Worm (Caenorhabditis elegans): ENCODE measurements around the gene srx-129.
A peak's percentile ranks its signal among the peaks of the same experiment; 100 is the strongest.

srx-129 gene

DNA sequence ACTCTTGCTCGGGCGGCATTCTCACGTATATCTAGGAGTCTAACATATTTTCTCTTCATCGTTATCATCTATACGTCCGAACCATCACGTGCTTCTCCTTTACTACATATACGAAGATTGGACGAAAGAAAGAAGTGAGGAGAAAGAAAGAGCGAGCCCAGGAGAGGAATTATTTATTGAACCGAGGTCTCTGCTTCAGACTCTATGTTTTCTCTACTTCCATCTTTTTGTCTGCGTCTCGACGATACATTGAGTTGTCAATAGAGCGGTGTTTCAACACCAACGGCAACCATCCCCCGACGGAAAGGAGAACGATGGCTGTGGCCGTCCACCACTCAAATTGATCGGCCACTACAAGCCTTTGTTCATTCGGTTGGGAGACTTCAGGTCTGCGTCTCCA, 44.7 kb upstream of the srx-129 start:
- TF ChIP-seq syd-9 (tag; optimal IDR thresholded peaks at IDR 0.05) (peak; percentile 38), pat-9 (tag; optimal IDR thresholded peaks at IDR 0.05) (peak; percentile 33), ref-2 (tag; optimal IDR thresholded peaks at IDR 0.05) (peak; percentile 41), unc-86 (tag; optimal IDR thresholded peaks at IDR 0.05) (peak; percentile 54), tbx-2 (tag; optimal IDR thresholded peaks at IDR 0.05) (peak; percentile 79), pros-1 (tag; optimal IDR thresholded peaks at IDR 0.05) (no peak), sox-2 (GFP tag; IDR thresholded peaks at IDR 0.05) (peak; percentile 36), fkh-10 (GFP tag; optimal IDR thresholded peaks at IDR 0.05) (no peak), ceh-45 (GFP tag; IDR thresholded peaks at IDR 0.05) (no peak), C08G9.2 (tag; optimal IDR thresholded peaks at IDR 0.05) (peak; percentile 18), K09A11.1 (tag; optimal IDR thresholded peaks at IDR 0.05; ENCODE audit: insufficient read depth) (peak; percentile 35), T23F11.4 (GFP tag; optimal IDR thresholded peaks at IDR 0.05) (peak; percentile 14), pag-3 (tag; optimal IDR thresholded peaks at IDR 0.05; ENCODE audit: borderline replicate concordance) (no peak), elt-2 (tag; optimal IDR thresholded peaks at IDR 0.05) (peak; percentile 34), C38D4.7 (GFP tag; optimal IDR thresholded peaks at IDR 0.05) (no peak), ceh-34 (tag; optimal IDR thresholded peaks at IDR 0.05) (peak; percentile 86), elt-4 (tag; optimal IDR thresholded peaks at IDR 0.05) (no peak), lim-6 (tag; optimal IDR thresholded peaks at IDR 0.05) (peak; percentile 47), hlh-6 (tag; optimal IDR thresholded peaks at IDR 0.05) (peak; percentile 26), eyg-1 (tag; optimal IDR thresholded peaks at IDR 0.05) (no peak), ceh-9 (tag; optimal IDR thresholded peaks at IDR 0.05) (no peak), nfya-1 (tag; optimal IDR thresholded peaks at IDR 0.05) (peak; percentile 94), ceh-2 (tag; optimal IDR thresholded peaks at IDR 0.05) (peak; percentile 51), ahr-1 (tag; optimal IDR thresholded peaks at IDR 0.05) (no peak), ets-4 (tag; optimal IDR thresholded peaks at IDR 0.05) (peak; percentile 73), pha-4 (tag; optimal IDR thresholded peaks at IDR 0.05) (no peak), ceh-19 (GFP tag; optimal IDR thresholded peaks at IDR 0.05) (peak; percentile 31), odd-2 (tag; optimal IDR thresholded peaks at IDR 0.05) (no peak), hlh-13 (GFP tag; optimal IDR thresholded peaks at IDR 0.05) (no peak), ceh-14 (tag; optimal IDR thresholded peaks at IDR 0.05) (peak; percentile 90), madf-2 (tag; optimal IDR thresholded peaks at IDR 0.05) (no peak), pax-1 (tag; optimal IDR thresholded peaks at IDR 0.05) (peak; percentile 57), hlh-8 (tag; optimal IDR thresholded peaks at IDR 0.05) (peak; percentile 47), F13H6.1 (tag; optimal IDR thresholded peaks at IDR 0.05) (peak; percentile 58), npax-4 (tag; optimal IDR thresholded peaks at IDR 0.05) (no peak), ama-1 (optimal IDR thresholded peaks at IDR 0.05) (no peak), gmeb-2 (tag; optimal IDR thresholded peaks at IDR 0.05) (no peak), pqm-1 (tag; optimal IDR thresholded peaks at IDR 0.05) (no peak), tbx-7 (tag; optimal IDR thresholded peaks at IDR 0.05) (no peak), ceh-22 (tag; optimal IDR thresholded peaks at IDR 0.05) (no peak), pha-2 (tag; optimal IDR thresholded peaks at IDR 0.05) (peak; percentile 38), mec-3 (tag; optimal IDR thresholded peaks at IDR 0.05; ENCODE audit: borderline replicate concordance) (no peak), lin-11 (tag; optimal IDR thresholded peaks at IDR 0.05) (no peak), dve-1 (tag; optimal IDR thresholded peaks at IDR 0.05) (peak; percentile 81), ceh-18 (tag; optimal IDR thresholded peaks at IDR 0.05) (peak; percentile 85), ztf-16 (tag; optimal IDR thresholded peaks at IDR 0.05) (peak; percentile 13), hlh-15 (tag; optimal IDR thresholded peaks at IDR 0.05) (no peak), rnt-1 (tag; optimal IDR thresholded peaks at IDR 0.05) (peak; percentile 76), dmd-4 (tag; optimal IDR thresholded peaks at IDR 0.05; ENCODE audit: borderline replicate concordance) (peak; percentile 83), unc-42 (tag; optimal IDR thresholded peaks at IDR 0.05) (peak; percentile 40), fax-1 (tag; optimal IDR thresholded peaks at IDR 0.05) (peak; percentile 42), fkh-6 (tag; optimal IDR thresholded peaks at IDR 0.05) (no peak), ttx-3 (tag; optimal IDR thresholded peaks at IDR 0.05) (no peak), nhr-11 (tag; optimal IDR thresholded peaks at IDR 0.05) (no peak)
